Worm (Caenorhabditis elegans): ENCODE measurements around the gene Y41C4A.12.

DNA sequence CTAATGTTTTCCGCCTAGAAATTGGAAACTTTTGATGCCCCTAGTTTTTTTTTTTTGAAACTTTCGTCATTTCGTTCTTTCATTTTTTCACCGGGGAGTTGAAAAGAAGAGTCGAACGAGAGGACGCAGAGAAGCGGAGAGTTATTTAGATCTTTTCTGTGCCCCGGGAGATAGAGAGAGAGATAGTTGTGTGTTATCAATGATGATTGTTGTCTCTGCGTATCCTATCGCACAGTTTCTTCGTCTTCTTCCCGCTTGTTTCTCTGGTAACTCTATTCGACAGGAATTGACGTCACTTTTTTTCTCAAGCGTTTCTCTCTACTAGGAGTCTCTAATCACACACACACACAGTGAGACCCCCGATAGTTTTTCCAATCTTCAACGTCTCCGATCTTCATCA lies 37.2 kb downstream of the Y41C4A.12 start:
- TF ChIP-seq egl-43 (GFP tag; IDR thresholded peaks at IDR 0.05) (no peak), lsy-2 (tag; optimal IDR thresholded peaks at IDR 0.05) (peak in 1 of 2 experiments; percentile 29), mdl-1 (tag; optimal IDR thresholded peaks at IDR 0.05) (peak in 1 of 2 experiments; percentile 58), snpc-4 (tag; optimal IDR thresholded peaks at IDR 0.05) (no peak), nhr-28 (tag; optimal IDR thresholded peaks at IDR 0.05) (peak; percentile 99), aha-1 (tag) (no peak), zag-1 (tag; optimal IDR thresholded peaks at IDR 0.05) (no peak), daf-12 (tag; optimal IDR thresholded peaks at IDR 0.05) (no peak), nhr-41 (GFP tag; IDR thresholded peaks at IDR 0.05) (no peak), unc-62 (GFP tag; optimal IDR thresholded peaks at IDR 0.05 in 1 of 2) (no peak), unc-62 (tag; optimal IDR thresholded peaks at IDR 0.05) (no peak), dmd-9 (GFP tag; IDR thresholded peaks at IDR 0.05) (no peak)

Measured in whole organism, L4 larva.